Worm (Caenorhabditis elegans): ENCODE measurements around the gene twk-36.

DNA sequence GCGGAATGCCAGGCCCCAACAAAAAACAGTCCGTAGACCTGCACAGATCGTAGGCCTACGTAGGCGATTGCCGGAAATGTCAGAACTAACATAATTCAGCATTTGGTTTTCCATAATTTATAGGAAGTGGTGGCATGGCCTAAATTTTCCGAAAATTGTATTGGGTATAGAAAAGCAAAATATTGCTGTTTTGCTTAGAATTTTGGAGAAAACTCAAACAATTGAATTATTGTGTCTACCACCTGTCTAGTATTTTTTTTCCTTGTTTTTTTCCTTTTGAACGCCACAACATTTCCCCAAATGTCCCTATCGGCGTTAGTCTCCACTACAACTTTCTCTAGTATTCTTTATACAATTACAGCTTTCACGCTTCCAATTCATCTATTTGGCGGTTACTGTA is 20.4 kb upstream of the twk-36 start, which contains the start of gene srh-284:
- TF ChIP-seq ama-1 (optimal IDR thresholded peaks at IDR 0.05) (no peak), tbx-11 (GFP tag; IDR thresholded peaks at IDR 0.05) (no peak), flt-1 (GFP tag; IDR thresholded peaks at IDR 0.05) (no peak), sea-1 (GFP tag; conservative IDR thresholded peaks at IDR 0.05) (no peak), ceh-13 (GFP tag; optimal IDR thresholded peaks at IDR 0.05) (no peak), hnd-1 (tag; optimal IDR thresholded peaks at IDR 0.05) (no peak)
